Worm (Caenorhabditis elegans) whole organism, L1 larva: ENCODE measurements around the gene Y43F8B.9.

Source experiments
- egl-27 ChIP-seq, 2 experiments: fragments of 150-350 bp in 1 of 2; sonication (generic microtip); optimal IDR thresholded peaks; 3 replicates each; lab custom pipeline; 2017 to 2018; ENCODE audit warnings: missing biosample characterization in 2 of 2, missing genetic modification characterization in 2 of 2, missing genetic modification reagents in 2 of 2
- unc-130 ChIP-seq: fragments of 150-350 bp; optimal IDR thresholded peaks from 2 replicates; lab custom pipeline; 2017; ENCODE audit warnings: missing biosample characterization, missing genetic modification characterization, inconsistent platforms
- vab-15 ChIP-seq: sonication (generic microtip); optimal IDR thresholded peaks from 2 replicates; lab custom pipeline; 2017; ENCODE audit warnings: missing genotype, mild to moderate bottlenecking, missing genetic modification characterization, missing compliant biosample characterization

ce11 chrV:19518468-19519168, 40.7 kb downstream of the Y43F8B.9 start:
- TF ChIP-seq egl-27 (tag; optimal IDR thresholded peaks at IDR 0.05; lab: Kevin White, UChicago) (no peak), unc-130 (no peak), vab-15 (no peak)
